Fruit fly (Drosophila melanogaster) whole organism, pupa: ENCODE results near the gene CG4822.

ENCODE experiments used
- CG10348 ChIP-seq: fragments of 200-800 bp; sonication (Bioruptor generic); IDR thresholded peaks from 2 replicates; pipeline ENCODE4 v1.3.6; 2022; ENCODE audit warnings: missing biosample characterization, missing genetic modification characterization
- CG14655 ChIP-seq: fragments of 200-800 bp; sonication (Bioruptor generic); optimal IDR thresholded peaks from 3 replicates; lab custom pipeline; 2017; ENCODE audit warnings: mild to moderate bottlenecking, missing biosample characterization, missing genetic modification reagents, missing genetic modification characterization
- CG15710 ChIP-seq: fragments of 200-800 bp; sonication (Bioruptor generic); optimal IDR thresholded peaks from 2 replicates; lab custom pipeline; 2018; ENCODE audit warnings: missing biosample characterization, mild to moderate bottlenecking, missing genetic modification characterization, moderate library complexity
- CG17806 ChIP-seq: fragments of 200-800 bp; sonication (Bioruptor generic); optimal IDR thresholded peaks from 2 replicates; lab custom pipeline; 2018; ENCODE audit warnings: missing biosample characterization, mild to moderate bottlenecking, missing genetic modification characterization, moderate library complexity
- CG34367 ChIP-seq: fragments of 200-800 bp; sonication (Bioruptor generic); optimal IDR thresholded peaks from 2 replicates; lab custom pipeline; 2018; ENCODE audit warnings: missing biosample characterization, mild to moderate bottlenecking, missing genetic modification characterization
- CG4496 ChIP-seq: fragments of 200-800 bp; sonication (Bioruptor generic); IDR thresholded peaks from 3 replicates; pipeline ENCODE4 v1.3.6; 2022; ENCODE audit warnings: missing biosample characterization, missing genetic modification characterization
- CG8159 ChIP-seq: fragments of 200-800 bp; sonication (Bioruptor generic); optimal IDR thresholded peaks from 3 replicates; lab custom pipeline; 2018; ENCODE audit warnings: missing biosample characterization, mild to moderate bottlenecking, missing genetic modification characterization, moderate library complexity
- CG8301 ChIP-seq: fragments of 200-800 bp; sonication (Bioruptor generic); optimal IDR thresholded peaks from 2 replicates; lab custom pipeline; 2018; ENCODE audit warnings: missing biosample characterization, mild to moderate bottlenecking, missing genetic modification characterization
- D1 ChIP-seq: fragments of 200-800 bp; sonication (Bioruptor generic); optimal IDR thresholded peaks from 2 replicates; lab custom pipeline; 2018; ENCODE audit warnings: missing biosample characterization, mild to moderate bottlenecking, missing genetic modification characterization, moderate library complexity
- EcR ChIP-seq: fragments of 200-800 bp; sonication (Bioruptor generic); optimal IDR thresholded peaks from 3 replicates; lab custom pipeline; 2019; ENCODE audit warnings: missing biosample characterization, missing genetic modification characterization, mild to moderate bottlenecking, moderate library complexity, missing genetic modification reagents
- Ets98B ChIP-seq: fragments of 200-800 bp; sonication (Bioruptor generic); IDR thresholded peaks from 2 replicates; pipeline ENCODE4 v1.3.6; 2022; ENCODE audit warnings: missing biosample characterization, missing genetic modification characterization
- Pif1B ChIP-seq: fragments of 200-800 bp; sonication (Bioruptor generic); optimal IDR thresholded peaks from 3 replicates; lab custom pipeline; 2016; ENCODE audit warnings: missing biosample characterization, missing genetic modification characterization
- gl ChIP-seq: fragments of 200-800 bp; sonication (Bioruptor generic); optimal IDR thresholded peaks from 2 replicates; lab custom pipeline; 2018; ENCODE audit warnings: missing biosample characterization, mild to moderate bottlenecking, missing genetic modification characterization
- rn ChIP-seq: fragments of 200-800 bp; sonication (Bioruptor generic); IDR thresholded peaks from 2 replicates; pipeline ENCODE4 v1.3.6; 2022; ENCODE audit warnings: missing biosample characterization, missing genetic modification characterization

dm6 chr2L:117750-118149 is 3.8 kb downstream of the CG4822 start:
- no peak for TF ChIP-seq EcR (GFP tag; lab: Kevin White, UChicago)
- no peak for TF ChIP-seq CG8301
- no peak for TF ChIP-seq CG8159 (tag; lab: Kevin White, UChicago)
- no peak for TF ChIP-seq Pif1B
- TF ChIP-seq CG14655 (GFP tag; lab: Kevin White, UChicago) = no peak
- TF ChIP-seq CG10348 (GFP tag; lab: Robert Waterston, UW) = no peak
- TF ChIP-seq CG34367 (tag; lab: Kevin White, UChicago) = no peak
- TF ChIP-seq Ets98B = no peak
- no peak for TF ChIP-seq CG17806 (tag; lab: Kevin White, UChicago)
- no peak for TF ChIP-seq D1
- TF ChIP-seq CG4496 = no peak
- TF ChIP-seq gl (tag; lab: Kevin White, UChicago) = no peak
- TF ChIP-seq CG15710 (tag; lab: Kevin White, UChicago) = no peak
- no peak for TF ChIP-seq rn (GFP tag; lab: Robert Waterston, UW)
